Fruit fly (Drosophila melanogaster) whole organism, pupa: ENCODE data around the gene LUBEL.

Experiments used
- CG10348 ChIP-seq: fragments of 200-800 bp; sonication (Bioruptor generic); IDR thresholded peaks from 2 replicates; pipeline ENCODE4 v1.3.6; 2022; ENCODE audit warnings: missing biosample characterization, missing genetic modification characterization
- CG12605 ChIP-seq: fragments of 200-800 bp; sonication (Bioruptor generic); IDR thresholded peaks from 2 replicates; pipeline ENCODE4 v1.3.6; 2022; ENCODE audit warnings: missing biosample characterization, missing genetic modification characterization
- CG13204 ChIP-seq: fragments of 200-800 bp; sonication (Bioruptor generic); optimal IDR thresholded peaks from 2 replicates; lab custom pipeline; 2018; ENCODE audit warnings: missing biosample characterization, mild to moderate bottlenecking, missing genetic modification characterization, moderate library complexity
- CG14655 ChIP-seq: fragments of 200-800 bp; sonication (Bioruptor generic); optimal IDR thresholded peaks from 3 replicates; lab custom pipeline; 2017; ENCODE audit warnings: mild to moderate bottlenecking, missing biosample characterization, missing genetic modification reagents, missing genetic modification characterization
- CG15710 ChIP-seq: fragments of 200-800 bp; sonication (Bioruptor generic); optimal IDR thresholded peaks from 2 replicates; lab custom pipeline; 2018; ENCODE audit warnings: missing biosample characterization, mild to moderate bottlenecking, missing genetic modification characterization, moderate library complexity
- CG17806 ChIP-seq: fragments of 200-800 bp; sonication (Bioruptor generic); optimal IDR thresholded peaks from 2 replicates; lab custom pipeline; 2018; ENCODE audit warnings: missing biosample characterization, mild to moderate bottlenecking, missing genetic modification characterization, moderate library complexity
- CG32121 ChIP-seq: fragments of 200-800 bp; sonication (Bioruptor generic); IDR thresholded peaks from 2 replicates; pipeline ENCODE4 v1.3.6; 2022; ENCODE audit warnings: missing biosample characterization, missing genetic modification characterization
- CG34367 ChIP-seq: fragments of 200-800 bp; sonication (Bioruptor generic); optimal IDR thresholded peaks from 2 replicates; lab custom pipeline; 2018; ENCODE audit warnings: missing biosample characterization, mild to moderate bottlenecking, missing genetic modification characterization
- CG4496 ChIP-seq: fragments of 200-800 bp; sonication (Bioruptor generic); IDR thresholded peaks from 3 replicates; pipeline ENCODE4 v1.3.6; 2022; ENCODE audit warnings: missing biosample characterization, missing genetic modification characterization
- CG8159 ChIP-seq: fragments of 200-800 bp; sonication (Bioruptor generic); optimal IDR thresholded peaks from 3 replicates; lab custom pipeline; 2018; ENCODE audit warnings: missing biosample characterization, mild to moderate bottlenecking, missing genetic modification characterization, moderate library complexity
- CG8301 ChIP-seq: fragments of 200-800 bp; sonication (Bioruptor generic); optimal IDR thresholded peaks from 2 replicates; lab custom pipeline; 2018; ENCODE audit warnings: missing biosample characterization, mild to moderate bottlenecking, missing genetic modification characterization
- CG9948 ChIP-seq: fragments of 200-800 bp; sonication (Bioruptor generic); optimal IDR thresholded peaks from 2 replicates; lab custom pipeline; 2018; ENCODE audit warnings: missing biosample characterization, mild to moderate bottlenecking, missing genetic modification characterization, moderate library complexity
- D1 ChIP-seq: fragments of 200-800 bp; sonication (Bioruptor generic); optimal IDR thresholded peaks from 2 replicates; lab custom pipeline; 2018; ENCODE audit warnings: missing biosample characterization, mild to moderate bottlenecking, missing genetic modification characterization, moderate library complexity
- EcR ChIP-seq: fragments of 200-800 bp; sonication (Bioruptor generic); optimal IDR thresholded peaks from 3 replicates; lab custom pipeline; 2019; ENCODE audit warnings: missing biosample characterization, missing genetic modification characterization, mild to moderate bottlenecking, moderate library complexity, missing genetic modification reagents
- Pif1A ChIP-seq: fragments of 200-800 bp; sonication (Bioruptor generic); optimal IDR thresholded peaks from 3 replicates; lab custom pipeline; 2016; ENCODE audit warnings: missing biosample characterization, missing genetic modification characterization
- Pif1B ChIP-seq: fragments of 200-800 bp; sonication (Bioruptor generic); optimal IDR thresholded peaks from 3 replicates; lab custom pipeline; 2016; ENCODE audit warnings: missing biosample characterization, missing genetic modification characterization
- Snoo ChIP-seq: fragments of 200-800 bp; sonication (Bioruptor generic); optimal IDR thresholded peaks from 3 replicates; lab custom pipeline; 2017; ENCODE audit warnings: missing biosample characterization, mild to moderate bottlenecking, missing genetic modification characterization, inconsistent platforms
- fd96Ca ChIP-seq: fragments of 200-800 bp; sonication (Bioruptor generic); IDR thresholded peaks from 3 replicates; pipeline ENCODE4 v1.3.6; 2022; ENCODE audit warnings: missing biosample characterization, missing genetic modification characterization
- gl ChIP-seq: fragments of 200-800 bp; sonication (Bioruptor generic); optimal IDR thresholded peaks from 2 replicates; lab custom pipeline; 2018; ENCODE audit warnings: missing biosample characterization, mild to moderate bottlenecking, missing genetic modification characterization

The LUBEL gene

dm6 chr2L:6817493-6817892 lies 44.9 kb upstream of the LUBEL start:
- TF ChIP-seq CG13204 (GFP tag; lab: Kevin White, UChicago) (no peak), CG4496 (peak; percentile 30; the same call in 1 of the 3 replicates)
- TF ChIP-seq, all 21 proteins: peak for 1

DNA sequence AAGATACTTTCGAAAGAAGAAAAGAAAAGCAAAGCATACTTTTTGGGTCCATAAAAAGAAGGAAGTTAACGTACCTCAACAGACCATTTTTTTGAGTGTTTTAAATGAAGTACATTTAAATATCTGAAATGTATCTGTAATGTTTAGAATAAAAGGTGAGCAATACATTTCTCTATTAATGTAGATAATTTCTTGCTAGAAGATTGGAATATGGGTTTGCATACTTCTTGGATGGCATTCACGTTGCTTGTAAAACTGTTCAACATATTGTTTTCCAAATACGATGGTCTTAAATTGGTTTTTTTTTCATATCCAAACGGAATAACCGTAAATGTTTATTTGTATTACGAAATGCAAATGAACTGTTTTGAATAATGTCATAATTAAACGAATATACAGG lies 33.2 kb upstream of the LUBEL start, which contains the start of gene CG17375:
Gene CG17375, minus strand, starts transcription at position 10 of the 400 bp plus-strand sequence.
- TF ChIP-seq CG10348 (no peak), EcR (GFP tag; lab: Kevin White, UChicago) (no peak), CG14655 (GFP tag; lab: Kevin White, UChicago) (no peak), CG17806 (tag; lab: Kevin White, UChicago) (no peak), Pif1A (GFP tag; lab: Kevin White, UChicago) (no peak), Pif1B (no peak)

DNA sequence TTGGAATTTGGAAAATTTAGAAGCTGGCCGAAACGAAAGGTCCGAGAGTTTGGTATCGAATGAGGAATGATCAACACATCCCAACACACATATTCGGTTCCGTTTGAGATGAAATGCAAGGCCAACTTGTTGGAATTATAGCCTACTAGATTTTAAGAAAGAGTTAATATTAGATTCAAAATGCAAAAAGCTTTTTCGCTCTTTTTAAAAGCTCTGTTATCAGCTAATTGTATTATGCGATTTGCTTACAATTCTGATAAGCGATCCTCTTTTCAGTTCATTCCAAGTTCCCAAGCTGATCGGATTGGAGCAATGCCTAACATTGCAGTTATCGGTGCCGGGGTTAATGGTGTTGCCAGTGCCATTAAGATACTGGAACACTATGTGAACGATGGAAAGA lies 30.2 kb upstream of the LUBEL start, which contains the start of the genes CG17377 and Daao2:
Gene CG17377, minus strand, starts transcription at position 101 of the 400 bp plus-strand sequence.
Gene Daao2, plus strand, starts transcription at position 272 of the 400 bp plus-strand sequence.
- TF ChIP-seq CG13204 (GFP tag; lab: Kevin White, UChicago): no peak
- no peak for TF ChIP-seq D1 (tag; lab: Kevin White, UChicago)
- TF ChIP-seq EcR (GFP tag; lab: Kevin White, UChicago): no peak
- no peak for TF ChIP-seq Pif1B
- no peak for TF ChIP-seq CG12605 (GFP tag; lab: Robert Waterston, UW)
- TF ChIP-seq Pif1A (GFP tag; lab: Kevin White, UChicago): no peak
- TF ChIP-seq Snoo: no peak
- TF ChIP-seq CG9948 (tag; lab: Kevin White, UChicago): no peak
- TF ChIP-seq, all 21 proteins: peak for 0

DNA sequence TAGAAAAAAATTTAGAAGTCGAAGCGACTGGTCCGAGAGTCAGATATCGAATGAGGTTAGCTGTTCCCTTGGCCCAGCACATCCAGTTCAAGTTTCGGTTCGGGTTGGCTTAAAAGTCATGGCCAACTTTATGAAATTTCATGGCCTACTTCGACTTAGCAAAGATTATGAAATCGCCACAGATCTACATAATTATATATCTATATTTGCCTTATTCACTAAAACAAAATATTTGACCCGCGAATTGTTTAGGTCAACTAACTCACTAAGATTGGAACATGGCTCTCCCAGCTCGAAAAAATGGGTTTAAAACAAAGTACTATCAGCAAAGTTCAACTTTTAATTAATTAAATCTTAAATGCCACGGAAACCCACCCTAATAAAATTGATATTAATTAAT lies 28.2 kb upstream of the LUBEL start, which contains the start of gene CG17376:
Gene CG17376, minus strand, starts transcription at position 101 of the 400 bp plus-strand sequence.
- TF ChIP-seq Pif1A (GFP tag; lab: Kevin White, UChicago): no peak
- no peak for TF ChIP-seq D1 (tag; lab: Kevin White, UChicago)
- TF ChIP-seq CG12605 (GFP tag; lab: Robert Waterston, UW): no peak
- TF ChIP-seq CG34367: no peak
- no peak for TF ChIP-seq CG9948 (tag; lab: Kevin White, UChicago)
- TF ChIP-seq fd96Ca (GFP tag; lab: Robert Waterston, UW): no peak
- no peak for TF ChIP-seq CG8159 (tag; lab: Kevin White, UChicago)
- no peak for TF ChIP-seq EcR (GFP tag; lab: Kevin White, UChicago)
- TF ChIP-seq CG8301 (tag; lab: Kevin White, UChicago): no peak
- TF ChIP-seq CG10348: no peak
- TF ChIP-seq Snoo: no peak
- TF ChIP-seq, all 21 proteins: peak for 0

dm6 chr2L:6799551-6799950 lies 27.0 kb upstream of the LUBEL start:
- TF ChIP-seq CG14655 (GFP tag; lab: Kevin White, UChicago): no peak
- no peak for TF ChIP-seq CG9948 (tag; lab: Kevin White, UChicago)
- no peak for TF ChIP-seq CG34367
- no peak for TF ChIP-seq CG17806 (tag; lab: Kevin White, UChicago)

dm6 chr2L:6798762-6799246 lies 26.2 kb upstream of the LUBEL start, which contains the start of the genes nrv2 and CG43610:
Gene nrv2, minus strand, starts transcription at chr2L:6798862.
Gene CG43610, plus strand, starts transcription at chr2L:6799196.
- TF ChIP-seq CG8301 (tag; lab: Kevin White, UChicago) (no peak), Pif1A (GFP tag; lab: Kevin White, UChicago) (no peak)
- TF ChIP-seq, all 21 proteins: peak for 0

DNA sequence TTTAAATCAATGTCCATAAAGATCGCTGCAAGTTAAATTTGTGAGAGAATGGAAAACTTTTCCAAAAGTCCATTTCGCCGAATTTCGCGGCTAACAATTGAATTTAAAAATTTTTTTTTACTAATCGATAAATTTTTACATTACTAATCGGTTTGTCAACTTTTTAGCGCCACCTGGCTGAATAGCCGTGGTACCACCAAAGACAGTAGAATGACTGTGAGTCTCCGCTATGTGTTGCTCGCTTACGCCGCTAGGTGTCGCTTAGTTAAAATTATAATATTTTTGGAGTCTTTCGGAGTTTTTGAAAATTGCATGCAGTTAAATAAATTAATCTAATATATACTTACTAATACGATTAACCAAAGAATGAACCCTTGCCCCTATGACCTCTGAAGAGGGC lies 24.9 kb upstream of the LUBEL start:
- TF ChIP-seq CG17806 (tag; lab: Kevin White, UChicago) (no peak), D1 (tag; lab: Kevin White, UChicago) (peak; percentile 27)

dm6 chr2L:6794956-6795522 lies 22.5 kb upstream of the LUBEL start:
- peak; percentile 33; the same call in 1 of the 2 replicates for TF ChIP-seq CG32121 (GFP tag; lab: Robert Waterston, UW)
- no peak for TF ChIP-seq D1 (tag; lab: Kevin White, UChicago)
- no peak for TF ChIP-seq Pif1A (GFP tag; lab: Kevin White, UChicago)

DNA sequence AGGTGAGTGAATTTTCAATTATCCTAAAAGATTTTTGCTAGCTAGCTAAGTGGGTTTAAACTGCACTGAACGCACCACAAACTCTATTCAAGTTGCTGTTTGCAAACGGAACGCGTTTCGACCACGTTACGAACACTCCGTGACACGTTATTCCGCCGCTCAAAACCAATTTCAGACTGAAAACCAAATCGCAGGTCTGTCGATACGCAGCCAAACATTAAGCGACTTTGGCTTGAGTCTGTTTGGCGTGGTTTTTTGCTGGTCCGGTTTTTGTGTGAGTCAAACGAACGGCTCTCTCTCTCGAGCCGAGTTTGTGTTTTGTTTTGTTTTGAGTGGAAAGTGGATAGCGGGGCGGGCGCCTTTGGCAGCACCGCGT lies 21.9 kb upstream of the LUBEL start:
- TF ChIP-seq Pif1B: no peak
- no peak for TF ChIP-seq fd96Ca (GFP tag; lab: Robert Waterston, UW)
- no peak for TF ChIP-seq CG17806 (tag; lab: Kevin White, UChicago)
- TF ChIP-seq CG4496: no peak
- TF ChIP-seq CG14655 (GFP tag; lab: Kevin White, UChicago): no peak
- no peak for TF ChIP-seq D1 (tag; lab: Kevin White, UChicago)
- TF ChIP-seq Pif1A (GFP tag; lab: Kevin White, UChicago): no peak
- TF ChIP-seq gl (tag; lab: Kevin White, UChicago): no peak
- TF ChIP-seq CG32121 (GFP tag; lab: Robert Waterston, UW): no peak
- TF ChIP-seq EcR (GFP tag; lab: Kevin White, UChicago): no peak
- TF ChIP-seq CG9948 (tag; lab: Kevin White, UChicago): no peak
- no peak for TF ChIP-seq CG8301 (tag; lab: Kevin White, UChicago)
- TF ChIP-seq CG10348: no peak
- no peak for TF ChIP-seq CG34367
- TF ChIP-seq CG15710 (tag; lab: Kevin White, UChicago): no peak
- TF ChIP-seq, all 21 proteins: peak for 0
